Worm (Caenorhabditis elegans) whole organism, mixed stage, embryonic: ENCODE data around the gene H08J19.1.

Experiments used
- ceh-83 ChIP-seq: fragments of 200-800 bp; sonication (Bioruptor generic); optimal IDR thresholded peaks from 2 replicates; lab custom pipeline; 2018; ENCODE audit warnings: mild to moderate bottlenecking, missing genetic modification characterization, missing compliant biosample characterization
- ces-1 ChIP-seq: fragments of 150-350 bp; optimal IDR thresholded peaks from 2 replicates; lab custom pipeline; 2014; ENCODE audit warnings: missing biosample characterization, missing genetic modification reagents, missing genetic modification characterization
- drap-1 ChIP-seq: fragments of 200-800 bp; sonication (Bioruptor generic); optimal IDR thresholded peaks from 3 replicates; lab custom pipeline; 2018; ENCODE audit warnings: mild to moderate bottlenecking, missing genetic modification characterization, missing compliant biosample characterization
- elt-3 ChIP-seq: fragments of 150-350 bp; optimal IDR thresholded peaks from 2 replicates; lab custom pipeline; 2014; ENCODE audit warnings: missing biosample characterization, missing genetic modification characterization
- lsy-2 ChIP-seq: fragments of 150-350 bp; optimal IDR thresholded peaks from 2 replicates; lab custom pipeline; 2014; ENCODE audit warnings: missing biosample characterization, missing genetic modification characterization
- nhr-2 ChIP-seq: fragments of 150-350 bp; optimal IDR thresholded peaks from 2 replicates; lab custom pipeline; 2014; ENCODE audit warnings: missing biosample characterization, missing genetic modification characterization
- nhr-237 ChIP-seq: fragments of 150-350 bp; optimal IDR thresholded peaks from 2 replicates; lab custom pipeline; 2014; ENCODE audit warnings: missing biosample characterization, missing genetic modification characterization
- nhr-28 ChIP-seq: fragments of 150-350 bp; optimal IDR thresholded peaks from 2 replicates; lab custom pipeline; 2014; ENCODE audit warnings: missing biosample characterization, missing genetic modification characterization
- nhr-76 ChIP-seq: sonication (generic microtip); optimal IDR thresholded peaks from 2 replicates; lab custom pipeline; 2017; ENCODE audit warnings: missing biosample characterization, missing genetic modification characterization
- sptf-1 ChIP-seq: sonication (generic microtip); optimal IDR thresholded peaks from 2 replicates; lab custom pipeline; 2017; ENCODE audit warnings: mild to moderate bottlenecking, missing genetic modification characterization, moderate library complexity, missing compliant biosample characterization
- unc-62 ChIP-seq: fragments of 150-350 bp; optimal IDR thresholded peaks from 2 replicates; lab custom pipeline; 2014; ENCODE audit warnings: missing biosample characterization, missing genetic modification reagents, missing genetic modification characterization
- zip-8 ChIP-seq: fragments of 150-350 bp; optimal IDR thresholded peaks from 2 replicates; lab custom pipeline; 2014; ENCODE audit warnings: missing biosample characterization, missing genetic modification characterization

- no peak for TF ChIP-seq ceh-83 (GFP tag; lab: Kevin White, UChicago)
- no peak for TF ChIP-seq ces-1
- TF ChIP-seq nhr-2 (tag; lab: Kevin White, UChicago), result no peak
- no peak for TF ChIP-seq drap-1 (GFP tag; lab: Kevin White, UChicago)
- no peak for TF ChIP-seq nhr-28 (tag; lab: Kevin White, UChicago)
- TF ChIP-seq elt-3 (tag; lab: Kevin White, UChicago), result no peak
- no peak for TF ChIP-seq zip-8 (tag; lab: Kevin White, UChicago)
- no peak for TF ChIP-seq lsy-2 (tag; lab: Kevin White, UChicago)
- no peak for TF ChIP-seq sptf-1 (tag; lab: Kevin White, UChicago)
- no peak for TF ChIP-seq unc-62 (GFP tag; lab: Kevin White, UChicago)
- no peak for TF ChIP-seq nhr-237
- TF ChIP-seq nhr-76 (tag; lab: Kevin White, UChicago), result no peak
Measured at ce11 chrX:15689244-15689643, 46.5 kb downstream of the H08J19.1 start, which contains the start of gene C03H12.1.
